Fruit fly (Drosophila melanogaster): ENCODE measurements around the gene CG43321.

DNA sequence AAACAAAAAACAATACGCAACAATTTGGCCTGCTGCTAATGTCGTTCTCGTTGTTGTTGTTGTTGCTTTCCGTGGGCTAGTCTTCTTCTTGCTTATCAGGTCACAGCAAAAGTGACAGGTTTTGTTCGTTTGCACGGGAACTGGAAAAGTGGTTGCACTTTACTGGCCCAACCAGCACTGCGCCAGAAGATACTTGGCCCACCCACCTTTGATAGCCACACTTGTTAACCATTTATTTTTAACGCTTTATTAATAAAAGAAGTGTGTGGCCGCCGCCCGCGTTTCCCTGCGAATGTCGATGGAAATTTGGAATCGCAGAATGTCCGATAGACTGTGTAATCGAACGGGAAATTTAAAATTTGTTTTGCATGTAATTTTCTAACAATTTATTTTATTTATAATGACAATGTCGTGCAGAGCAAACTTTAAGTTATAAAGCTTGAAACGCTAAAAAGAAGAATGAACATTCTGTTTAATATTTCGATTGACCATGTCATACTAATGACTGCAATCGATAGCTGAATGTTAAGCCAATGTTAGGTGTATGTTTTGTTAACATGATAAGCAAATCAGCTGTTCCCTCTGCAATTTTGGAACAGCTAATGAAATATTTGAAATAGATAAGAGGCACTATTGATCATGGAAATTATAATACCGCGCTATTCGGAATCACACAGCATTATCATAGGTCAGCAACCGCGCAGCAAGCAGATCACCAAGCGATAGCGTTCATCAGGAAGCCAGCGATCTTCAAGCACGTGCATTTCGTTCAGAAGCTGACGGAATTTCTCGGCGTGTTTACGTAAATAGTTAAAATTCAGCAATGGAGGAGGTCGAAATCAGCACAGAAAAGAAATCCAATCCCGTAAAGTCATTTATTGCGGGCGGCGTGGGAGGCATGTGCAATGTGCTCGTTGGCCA is 15.2 kb downstream of the CG43321 start, which contains the start of the genes CG31908 and MME1:
- peak; percentile 58 for TF ChIP-seq br (GFP tag; optimal IDR thresholded peaks at IDR 0.05)
- peak; percentile 51 for TF ChIP-seq psq (GFP tag; optimal IDR thresholded peaks at IDR 0.05)
- peak; percentile 54 for TF ChIP-seq sage (GFP tag; optimal IDR thresholded peaks at IDR 0.05)
- no peak for TF ChIP-seq Hr78 (GFP tag; optimal IDR thresholded peaks at IDR 0.05)
